Worm (Caenorhabditis elegans) whole organism, L2 larva: ENCODE measurements around the gene txt-19.

Experiments used
- ama-1 ChIP-seq: fragments of 150-350 bp; optimal IDR thresholded peaks from 2 replicates; lab custom pipeline; 2018; ENCODE audit warnings: inconsistent platforms
- dmd-4 ChIP-seq: sonication (generic microtip); optimal IDR thresholded peaks from 2 replicates; lab custom pipeline; 2017; ENCODE audit warnings: missing biosample characterization, missing genetic modification characterization
- fos-1 ChIP-seq: fragments of 150-350 bp; optimal IDR thresholded peaks from 2 replicates; lab custom pipeline; 2014; ENCODE audit warnings: missing biosample characterization, missing genetic modification characterization
- lin-11 ChIP-seq: fragments of 150-350 bp; sonication (generic microtip); optimal IDR thresholded peaks from 2 replicates; lab custom pipeline; 2014; ENCODE audit warnings: missing biosample characterization, missing genetic modification characterization, inconsistent platforms, mixed read lengths
- lin-39 ChIP-seq: fragments of 150-350 bp; optimal IDR thresholded peaks from 2 replicates; lab custom pipeline; 2014; ENCODE audit warnings: missing biosample characterization, missing genetic modification reagents, missing genetic modification characterization
- mdl-1 ChIP-seq, 2 experiments: fragments of 150-350 bp in 1 of 2; sonication (generic microtip) in 1 of 2; optimal IDR thresholded peaks; 2 replicates each; lab custom pipeline; 2017; ENCODE audit warnings: missing biosample characterization in 2 of 2, missing genetic modification characterization in 2 of 2
- nhr-10 ChIP-seq: sonication (generic microtip); optimal IDR thresholded peaks from 2 replicates; lab custom pipeline; 2017; ENCODE audit warnings: missing biosample characterization, missing genetic modification characterization
- nhr-12 ChIP-seq: fragments of 150-350 bp; optimal IDR thresholded peaks from 2 replicates; lab custom pipeline; 2014; ENCODE audit warnings: missing biosample characterization, missing genetic modification characterization
- nhr-21 ChIP-seq: fragments of 150-350 bp; optimal IDR thresholded peaks from 2 replicates; lab custom pipeline; 2014; ENCODE audit warnings: missing biosample characterization, missing genetic modification characterization
- nhr-237 ChIP-seq: fragments of 150-350 bp; optimal IDR thresholded peaks from 2 replicates; lab custom pipeline; 2014; ENCODE audit warnings: missing biosample characterization, missing genetic modification characterization
- snpc-4 ChIP-seq: fragments of 150-350 bp; optimal IDR thresholded peaks from 2 replicates; lab custom pipeline; 2014; ENCODE audit warnings: missing biosample characterization, missing genetic modification characterization
- unc-62 ChIP-seq: fragments of 150-350 bp; optimal IDR thresholded peaks from 2 replicates; lab custom pipeline; 2014; ENCODE audit warnings: missing biosample characterization, missing genetic modification reagents, missing genetic modification characterization
- zag-1 ChIP-seq: fragments of 150-350 bp; optimal IDR thresholded peaks from 2 replicates; lab custom pipeline; 2014; ENCODE audit warnings: missing biosample characterization, missing genetic modification characterization

ce11 chrIV:12892194-12892593 is 46.5 kb downstream of the txt-19 start, which contains the start of gene K08D8.1:
- no peak for TF ChIP-seq lin-39 (tag; lab: Kevin White, UChicago)
- no peak for TF ChIP-seq fos-1 (tag; lab: Kevin White, UChicago)
- TF ChIP-seq zag-1 (tag; lab: Kevin White, UChicago), result no peak
- TF ChIP-seq nhr-21 (tag; lab: Kevin White, UChicago), result no peak
- TF ChIP-seq lin-11 (tag; lab: Kevin White, UChicago), result no peak
- TF ChIP-seq snpc-4 (tag; lab: Kevin White, UChicago), result no peak
- TF ChIP-seq nhr-237, result no peak
- TF ChIP-seq unc-62 (GFP tag; lab: Kevin White, UChicago), result no peak
- TF ChIP-seq ama-1 (lab: Kevin White, UChicago), result no peak
- no peak for TF ChIP-seq nhr-10 (tag; lab: Kevin White, UChicago)
- no peak for TF ChIP-seq dmd-4
- TF ChIP-seq nhr-12 (tag; lab: Kevin White, UChicago), result no peak
- TF ChIP-seq mdl-1 (tag; optimal IDR thresholded peaks at IDR 0.05; lab: Kevin White, UChicago), result no peak
